Worm (Caenorhabditis elegans): ENCODE measurements around the gene C01G5.25.

C01G5.25 gene

ce11 chrIV:6572238-6572637, 30.8 kb downstream of the C01G5.25 start, which contains the start of gene bicd-1:
bicd-1 (minus strand) TSS chrIV:6572338.
- no peak for TF ChIP-seq ets-7 (tag; optimal IDR thresholded peaks at IDR 0.05)

ce11 chrIV:6572655-6573054, 31.2 kb downstream of the C01G5.25 start:
- TF ChIP-seq hmg-4 (GFP tag; optimal IDR thresholded peaks at IDR 0.05) (no peak), tbx-11 (GFP tag; IDR thresholded peaks at IDR 0.05) (no peak), ceh-36 (tag; optimal IDR thresholded peaks at IDR 0.05) (no peak), ets-7 (tag; optimal IDR thresholded peaks at IDR 0.05) (no peak), ceh-13 (GFP tag; optimal IDR thresholded peaks at IDR 0.05) (no peak), aly-1 (tag; optimal IDR thresholded peaks at IDR 0.05) (no peak), tra-4 (tag; optimal IDR thresholded peaks at IDR 0.05) (no peak), pes-1 (GFP tag; IDR thresholded peaks at IDR 0.05) (no peak), B0310.2 (tag; optimal IDR thresholded peaks at IDR 0.05) (no peak), scrt-1 (GFP tag; IDR thresholded peaks at IDR 0.05) (no peak), tbx-37 (GFP tag; conservative IDR thresholded peaks at IDR 0.05) (no peak), flt-1 (GFP tag; IDR thresholded peaks at IDR 0.05) (no peak), ama-1 (optimal IDR thresholded peaks at IDR 0.05) (no peak), sea-1 (GFP tag; conservative IDR thresholded peaks at IDR 0.05) (no peak), hmbx-1 (tag; optimal IDR thresholded peaks at IDR 0.05) (no peak), hnd-1 (tag; optimal IDR thresholded peaks at IDR 0.05) (no peak), F13C5.2 (tag; optimal IDR thresholded peaks at IDR 0.05) (no peak)

- TF ChIP-seq hnd-1 (tag; optimal IDR thresholded peaks at IDR 0.05) (no peak), ceh-13 (GFP tag; optimal IDR thresholded peaks at IDR 0.05) (no peak), tbx-11 (GFP tag; IDR thresholded peaks at IDR 0.05) (no peak), aly-1 (tag; optimal IDR thresholded peaks at IDR 0.05) (no peak), scrt-1 (GFP tag; IDR thresholded peaks at IDR 0.05) (no peak), ets-7 (tag; optimal IDR thresholded peaks at IDR 0.05) (no peak), B0310.2 (tag; optimal IDR thresholded peaks at IDR 0.05) (no peak)
These were observed 32.9 kb downstream of the C01G5.25 start for ce11 chrIV:6574343-6574742.

ce11 chrIV:6575959-6576727, 34.7 kb downstream of the C01G5.25 start:
- TF ChIP-seq hmg-4 (GFP tag; optimal IDR thresholded peaks at IDR 0.05): no peak
- TF ChIP-seq ama-1 (optimal IDR thresholded peaks at IDR 0.05): no peak
- no peak for TF ChIP-seq hmbx-1 (tag; optimal IDR thresholded peaks at IDR 0.05)
- TF ChIP-seq pes-1 (GFP tag; IDR thresholded peaks at IDR 0.05): no peak
- TF ChIP-seq hnd-1 (tag; optimal IDR thresholded peaks at IDR 0.05): no peak
- TF ChIP-seq ets-7 (tag; optimal IDR thresholded peaks at IDR 0.05): no peak
- TF ChIP-seq ceh-36 (tag; optimal IDR thresholded peaks at IDR 0.05): no peak
- no peak for TF ChIP-seq flt-1 (GFP tag; IDR thresholded peaks at IDR 0.05)

DNA sequence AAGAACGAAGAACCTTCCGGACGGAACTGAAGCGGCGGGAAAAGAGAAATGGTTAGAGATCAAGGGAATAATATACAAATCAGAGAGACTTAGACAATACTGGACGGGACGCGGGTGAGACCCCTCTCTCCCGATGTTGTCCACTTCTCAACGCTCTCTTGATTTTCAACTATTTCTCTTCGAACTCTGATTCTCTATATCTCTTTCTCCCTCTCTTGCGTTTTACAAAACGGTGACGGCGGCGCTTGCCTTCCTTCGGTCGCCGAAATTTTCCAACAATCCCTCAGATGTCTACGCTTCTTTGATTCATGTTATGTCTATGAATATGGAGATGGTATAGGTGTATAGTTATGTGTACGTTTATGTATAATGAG, 35.2 kb downstream of the C01G5.25 start:
- TF ChIP-seq ama-1 (optimal IDR thresholded peaks at IDR 0.05) (no peak), tbx-11 (GFP tag; IDR thresholded peaks at IDR 0.05) (no peak), B0310.2 (tag; optimal IDR thresholded peaks at IDR 0.05) (no peak), tra-4 (tag; optimal IDR thresholded peaks at IDR 0.05) (no peak), tbx-37 (GFP tag; conservative IDR thresholded peaks at IDR 0.05) (no peak), flt-1 (GFP tag; IDR thresholded peaks at IDR 0.05) (no peak), ceh-36 (tag; optimal IDR thresholded peaks at IDR 0.05) (no peak)

ce11 chrIV:6577914-6578313, 36.4 kb downstream of the C01G5.25 start, which contains the start of gene C43G2.3:
C43G2.3 (plus strand) TSS chrIV:6578214.
- TF ChIP-seq flt-1 (GFP tag; IDR thresholded peaks at IDR 0.05) (no peak), ceh-36 (tag; optimal IDR thresholded peaks at IDR 0.05) (no peak), hmbx-1 (tag; optimal IDR thresholded peaks at IDR 0.05) (no peak), B0310.2 (tag; optimal IDR thresholded peaks at IDR 0.05) (no peak), ets-7 (tag; optimal IDR thresholded peaks at IDR 0.05) (no peak), sea-1 (GFP tag; conservative IDR thresholded peaks at IDR 0.05) (no peak), ceh-13 (GFP tag; optimal IDR thresholded peaks at IDR 0.05) (no peak), scrt-1 (GFP tag; IDR thresholded peaks at IDR 0.05) (no peak), ama-1 (optimal IDR thresholded peaks at IDR 0.05) (no peak), tbx-37 (GFP tag; conservative IDR thresholded peaks at IDR 0.05) (no peak), tbx-11 (GFP tag; IDR thresholded peaks at IDR 0.05) (no peak), hmg-4 (GFP tag; optimal IDR thresholded peaks at IDR 0.05) (no peak), tra-4 (tag; optimal IDR thresholded peaks at IDR 0.05) (no peak), aly-1 (tag; optimal IDR thresholded peaks at IDR 0.05) (no peak), pes-1 (GFP tag; IDR thresholded peaks at IDR 0.05) (no peak), F13C5.2 (tag; optimal IDR thresholded peaks at IDR 0.05) (no peak)

ce11 chrIV:6581658-6582057, 40.2 kb downstream of the C01G5.25 start:
- TF ChIP-seq hnd-1 (tag; optimal IDR thresholded peaks at IDR 0.05): no peak
- TF ChIP-seq B0310.2 (tag; optimal IDR thresholded peaks at IDR 0.05): no peak
- no peak for TF ChIP-seq sea-1 (GFP tag; conservative IDR thresholded peaks at IDR 0.05)
- TF ChIP-seq ceh-36 (tag; optimal IDR thresholded peaks at IDR 0.05): no peak
- TF ChIP-seq ceh-13 (GFP tag; optimal IDR thresholded peaks at IDR 0.05): no peak
- TF ChIP-seq aly-1 (tag; optimal IDR thresholded peaks at IDR 0.05): no peak
- no peak for TF ChIP-seq pes-1 (GFP tag; IDR thresholded peaks at IDR 0.05)
- no peak for TF ChIP-seq tbx-11 (GFP tag; IDR thresholded peaks at IDR 0.05)
- no peak for TF ChIP-seq flt-1 (GFP tag; IDR thresholded peaks at IDR 0.05)
- TF ChIP-seq tbx-37 (GFP tag; conservative IDR thresholded peaks at IDR 0.05): no peak
- TF ChIP-seq ama-1 (optimal IDR thresholded peaks at IDR 0.05): no peak

- TF ChIP-seq F13C5.2 (tag; optimal IDR thresholded peaks at IDR 0.05): no peak
- no peak for TF ChIP-seq ceh-13 (GFP tag; optimal IDR thresholded peaks at IDR 0.05)
- TF ChIP-seq tbx-37 (GFP tag; conservative IDR thresholded peaks at IDR 0.05): no peak
- TF ChIP-seq flt-1 (GFP tag; IDR thresholded peaks at IDR 0.05): no peak
- TF ChIP-seq sea-1 (GFP tag; conservative IDR thresholded peaks at IDR 0.05): no peak
- no peak for TF ChIP-seq hmg-4 (GFP tag; optimal IDR thresholded peaks at IDR 0.05)
- TF ChIP-seq scrt-1 (GFP tag; IDR thresholded peaks at IDR 0.05): no peak
- TF ChIP-seq ceh-36 (tag; optimal IDR thresholded peaks at IDR 0.05): no peak
- no peak for TF ChIP-seq tbx-11 (GFP tag; IDR thresholded peaks at IDR 0.05)
- no peak for TF ChIP-seq ets-7 (tag; optimal IDR thresholded peaks at IDR 0.05)
- TF ChIP-seq hnd-1 (tag; optimal IDR thresholded peaks at IDR 0.05): no peak
- no peak for TF ChIP-seq aly-1 (tag; optimal IDR thresholded peaks at IDR 0.05)
These were observed 41.1 kb downstream of the C01G5.25 start, which contains the start of gene odr-8 for ce11 chrIV:6582604-6583003. odr-8 (minus strand) TSS chrIV:6582704.
